Worm (Caenorhabditis elegans): ENCODE data around the gene srw-31.

DNA sequence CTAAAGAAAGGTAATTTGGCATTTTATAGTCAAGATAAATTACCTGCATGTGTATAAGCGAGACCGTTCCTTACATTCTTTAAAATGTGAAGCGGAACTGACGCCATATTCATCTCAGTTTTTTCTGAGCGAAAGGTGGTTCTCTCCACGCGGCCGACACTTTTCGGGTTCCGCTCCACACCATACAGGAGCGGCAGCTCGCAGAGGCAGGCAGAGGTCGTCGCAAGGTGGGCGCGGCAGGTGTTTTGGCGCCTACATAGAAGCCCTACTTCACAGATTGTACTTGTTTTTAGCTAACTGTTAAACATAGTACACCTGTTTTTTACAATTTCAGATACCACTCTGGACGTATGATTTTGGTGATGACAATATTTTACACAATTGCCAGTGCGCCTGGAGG, 38.5 kb upstream of the srw-31 start:
- TF ChIP-seq ces-1 (GFP tag; optimal IDR thresholded peaks at IDR 0.05) (no peak), elt-3 (tag; optimal IDR thresholded peaks at IDR 0.05) (no peak), elt-1 (tag; optimal IDR thresholded peaks at IDR 0.05; ENCODE audit: borderline replicate concordance, insufficient read depth) (no peak), sptf-1 (tag; optimal IDR thresholded peaks at IDR 0.05) (no peak), unc-62 (GFP tag; optimal IDR thresholded peaks at IDR 0.05) (no peak), mep-1 (tag; optimal IDR thresholded peaks at IDR 0.05) (no peak), lin-13 (tag; optimal IDR thresholded peaks at IDR 0.05) (no peak), pha-4 (tag; optimal IDR thresholded peaks at IDR 0.05) (no peak)

All from whole organism, mixed stage, embryonic.